Worm (Caenorhabditis elegans) whole organism, L2 larva: ENCODE measurements around the gene ragc-1.

Experiments
- C34F6.9 ChIP-seq: fragments of 150-350 bp; optimal IDR thresholded peaks from 2 replicates; lab custom pipeline; 2014; ENCODE audit warnings: missing biosample characterization, missing genetic modification characterization
- F13H6.1 ChIP-seq: sonication (generic microtip); optimal IDR thresholded peaks from 2 replicates; lab custom pipeline; 2016; ENCODE audit warnings: missing genetic modification characterization, missing compliant biosample characterization
- R02D3.7 ChIP-seq: fragments of 150-350 bp; optimal IDR thresholded peaks from 2 replicates; lab custom pipeline; 2014; ENCODE audit warnings: missing biosample characterization, missing genetic modification characterization
- Y55F3AM.14 ChIP-seq: fragments of 200-800 bp; sonication (Bioruptor generic); optimal IDR thresholded peaks from 2 replicates; lab custom pipeline; 2018; ENCODE audit warnings: mild to moderate bottlenecking, missing genetic modification characterization, missing compliant biosample characterization
- alr-1 ChIP-seq: fragments of 150-350 bp; optimal IDR thresholded peaks from 2 replicates; lab custom pipeline; 2014; ENCODE audit warnings: missing biosample characterization, missing genetic modification characterization
- ceh-16 ChIP-seq: fragments of 150-350 bp; optimal IDR thresholded peaks from 2 replicates; lab custom pipeline; 2014; ENCODE audit warnings: missing biosample characterization, missing genetic modification characterization
- ceh-82 ChIP-seq: fragments of 150-350 bp; optimal IDR thresholded peaks from 2 replicates; lab custom pipeline; 2014; ENCODE audit warnings: missing biosample characterization, missing genetic modification characterization
- crh-2 ChIP-seq: sonication (generic microtip); optimal IDR thresholded peaks from 2 replicates; lab custom pipeline; 2017; ENCODE audit warnings: missing biosample characterization, missing genetic modification characterization
- egl-27 ChIP-seq: sonication (generic microtip); optimal IDR thresholded peaks from 3 replicates; lab custom pipeline; 2017; ENCODE audit warnings: missing biosample characterization, missing genetic modification reagents, missing genetic modification characterization
- elt-1 ChIP-seq: fragments of 150-350 bp; optimal IDR thresholded peaks from 2 replicates; lab custom pipeline; 2014; ENCODE audit warnings: missing biosample characterization, missing genetic modification characterization
- elt-3 ChIP-seq: sonication (generic microtip); optimal IDR thresholded peaks from 2 replicates; lab custom pipeline; 2017; ENCODE audit warnings: missing biosample characterization, missing genetic modification characterization
- fos-1 ChIP-seq: fragments of 150-350 bp; optimal IDR thresholded peaks from 2 replicates; lab custom pipeline; 2014; ENCODE audit warnings: missing biosample characterization, missing genetic modification characterization
- gmeb-1 ChIP-seq: fragments of 150-350 bp; optimal IDR thresholded peaks from 2 replicates; lab custom pipeline; 2014; ENCODE audit warnings: missing biosample characterization, missing genetic modification characterization
- lin-13 ChIP-seq: fragments of 150-350 bp; optimal IDR thresholded peaks from 2 replicates; lab custom pipeline; 2014; ENCODE audit warnings: missing biosample characterization, missing genetic modification reagents, missing genetic modification characterization
- lin-39 ChIP-seq: fragments of 150-350 bp; optimal IDR thresholded peaks from 2 replicates; lab custom pipeline; 2014; ENCODE audit warnings: missing biosample characterization, missing genetic modification reagents, missing genetic modification characterization
- lsy-2 ChIP-seq, 2 experiments: fragments of 150-350 bp in 1 of 2; sonication (generic microtip) in 1 of 2; optimal IDR thresholded peaks; 2 replicates each; lab custom pipeline; 2014 to 2017; ENCODE audit warnings: missing biosample characterization in 2 of 2, missing genetic modification characterization in 2 of 2
- mab-5 ChIP-seq: fragments of 150-350 bp; optimal IDR thresholded peaks from 2 replicates; lab custom pipeline; 2014; ENCODE audit warnings: missing biosample characterization, missing genetic modification characterization
- mbf-1 ChIP-seq: sonication (generic microtip); optimal IDR thresholded peaks from 2 replicates; lab custom pipeline; 2017; ENCODE audit warnings: missing biosample characterization, missing genetic modification characterization
- mdl-1 ChIP-seq, 2 experiments: fragments of 150-350 bp in 1 of 2; sonication (generic microtip) in 1 of 2; optimal IDR thresholded peaks; 2 replicates each; lab custom pipeline; 2017; ENCODE audit warnings: missing biosample characterization in 2 of 2, missing genetic modification characterization in 2 of 2
- nhr-10 ChIP-seq: sonication (generic microtip); optimal IDR thresholded peaks from 2 replicates; lab custom pipeline; 2017; ENCODE audit warnings: missing biosample characterization, missing genetic modification characterization
- nhr-11 ChIP-seq: fragments of 150-350 bp; optimal IDR thresholded peaks from 2 replicates; lab custom pipeline; 2014; ENCODE audit warnings: missing biosample characterization, missing genetic modification characterization
- nhr-12 ChIP-seq: fragments of 150-350 bp; optimal IDR thresholded peaks from 2 replicates; lab custom pipeline; 2014; ENCODE audit warnings: missing biosample characterization, missing genetic modification characterization
- nhr-129 ChIP-seq: fragments of 150-350 bp; optimal IDR thresholded peaks from 2 replicates; lab custom pipeline; 2014; ENCODE audit warnings: missing biosample characterization, missing genetic modification characterization
- nhr-21 ChIP-seq: fragments of 150-350 bp; optimal IDR thresholded peaks from 2 replicates; lab custom pipeline; 2014; ENCODE audit warnings: missing biosample characterization, missing genetic modification characterization
- nhr-23 ChIP-seq: fragments of 150-350 bp; optimal IDR thresholded peaks from 2 replicates; lab custom pipeline; 2014; ENCODE audit warnings: missing biosample characterization, missing genetic modification reagents, missing genetic modification characterization
- nhr-237 ChIP-seq: fragments of 150-350 bp; optimal IDR thresholded peaks from 2 replicates; lab custom pipeline; 2014; ENCODE audit warnings: missing biosample characterization, missing genetic modification characterization
- nhr-25 ChIP-seq: fragments of 150-350 bp; sonication (generic microtip); optimal IDR thresholded peaks from 3 replicates; lab custom pipeline; 2014; ENCODE audit warnings: missing biosample characterization, missing genetic modification characterization
- peb-1 ChIP-seq: fragments of 150-350 bp; optimal IDR thresholded peaks from 2 replicates; lab custom pipeline; 2014; ENCODE audit warnings: missing biosample characterization, missing genetic modification characterization
- sem-4 ChIP-seq: fragments of 150-350 bp; optimal IDR thresholded peaks from 2 replicates; lab custom pipeline; 2014; ENCODE audit warnings: missing biosample characterization, missing genetic modification reagents, missing genetic modification characterization
- skn-1 ChIP-seq: sonication (generic microtip); optimal IDR thresholded peaks from 2 replicates; lab custom pipeline; 2017; ENCODE audit warnings: missing biosample characterization, missing genetic modification characterization
- sma-3 ChIP-seq: sonication (generic microtip); optimal IDR thresholded peaks from 2 replicates; lab custom pipeline; 2016; ENCODE audit warnings: missing genetic modification reagents, missing genetic modification characterization, missing compliant biosample characterization
- sma-9 ChIP-seq, 2 experiments: fragments of 150-350 bp in 1 of 2; sonication (generic microtip) in 1 of 2; optimal IDR thresholded peaks; 2 replicates each; lab custom pipeline; 2014 to 2016; ENCODE audit warnings: missing genetic modification characterization in 2 of 2, mild to moderate bottlenecking in 1 of 2, missing biosample characterization in 1 of 2, missing compliant biosample characterization in 1 of 2, missing genetic modification reagents in 1 of 2, moderate library complexity in 1 of 2
- snpc-4 ChIP-seq: fragments of 150-350 bp; optimal IDR thresholded peaks from 2 replicates; lab custom pipeline; 2014; ENCODE audit warnings: missing biosample characterization, missing genetic modification characterization
- unc-55 ChIP-seq: fragments of 150-350 bp; sonication (generic microtip); optimal IDR thresholded peaks from 3 replicates; lab custom pipeline; 2014; ENCODE audit warnings: missing biosample characterization, missing genetic modification reagents, missing genetic modification characterization
- unc-62 ChIP-seq: fragments of 150-350 bp; optimal IDR thresholded peaks from 2 replicates; lab custom pipeline; 2014; ENCODE audit warnings: missing biosample characterization, missing genetic modification reagents, missing genetic modification characterization
- zag-1 ChIP-seq: fragments of 150-350 bp; optimal IDR thresholded peaks from 2 replicates; lab custom pipeline; 2014; ENCODE audit warnings: missing biosample characterization, missing genetic modification characterization
- ztf-11 ChIP-seq: sonication (generic microtip); optimal IDR thresholded peaks from 2 replicates; lab custom pipeline; 2017; ENCODE audit warnings: missing biosample characterization, missing genetic modification characterization

ragc-1 gene

DNA sequence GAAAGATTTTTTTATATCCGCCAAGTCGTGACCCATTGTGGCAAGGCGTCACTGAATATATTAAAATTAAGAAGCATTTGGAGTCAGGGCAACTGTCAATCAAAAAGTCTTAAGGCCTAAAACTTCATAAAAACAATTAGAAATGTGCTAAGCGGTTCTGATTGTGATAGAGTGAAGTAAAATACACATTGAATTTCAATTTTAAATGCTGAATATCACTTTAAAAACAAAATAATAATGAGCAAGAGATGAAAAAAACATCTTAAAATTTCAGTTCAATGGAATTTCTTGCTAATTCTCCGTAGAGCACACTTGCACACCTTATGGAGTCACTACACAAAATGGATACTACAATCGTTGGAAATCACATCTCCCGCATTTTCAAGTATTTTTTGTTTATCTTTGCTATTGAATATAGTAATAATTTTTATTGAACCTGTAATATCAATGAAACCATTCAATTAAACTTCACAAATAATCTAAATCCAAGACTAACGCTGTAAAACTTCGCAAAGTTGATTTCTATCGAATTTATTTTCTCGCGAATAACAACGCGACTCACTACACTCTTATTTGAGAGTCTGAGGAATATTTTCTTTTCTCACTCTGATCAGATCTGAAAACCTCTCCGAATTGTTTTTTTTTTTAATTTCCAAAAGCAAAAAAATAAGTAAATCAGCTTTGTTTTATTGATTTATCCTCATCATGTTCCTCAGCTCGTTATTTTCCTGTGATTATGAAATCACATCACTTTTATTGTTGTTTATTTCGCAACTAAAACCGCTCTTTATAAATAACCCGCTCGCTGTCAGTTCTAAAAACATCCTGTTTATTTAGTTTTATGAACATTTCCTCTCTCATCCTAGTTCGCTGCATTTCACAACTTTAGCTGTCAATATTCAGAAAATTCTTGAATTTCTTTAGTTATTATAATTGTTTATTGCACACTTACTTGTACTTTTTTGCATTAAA lies 31.0 kb upstream of the ragc-1 start, which contains the start of gene mars-1:
Gene mars-1 (minus strand): TSS at position 51 of the 972 bp plus-strand sequence.
- TF ChIP-seq nhr-12 (tag; lab: Kevin White, UChicago), result no peak
- no peak for TF ChIP-seq elt-3
- TF ChIP-seq R02D3.7 (tag; lab: Kevin White, UChicago), result no peak
- no peak for TF ChIP-seq nhr-237 (tag; lab: Kevin White, UChicago)
- TF ChIP-seq ceh-16 (tag; lab: Kevin White, UChicago), result no peak
- peak; percentile 50 for TF ChIP-seq skn-1
- peak; percentile 17 for TF ChIP-seq fos-1 (tag; lab: Kevin White, UChicago)
- TF ChIP-seq lin-39, result no peak
- TF ChIP-seq elt-1 (tag; lab: Kevin White, UChicago), result no peak
- TF ChIP-seq lin-13 (GFP tag; lab: Kevin White, UChicago), result peak; percentile 53
- no peak for TF ChIP-seq unc-62
- TF ChIP-seq zag-1 (tag; lab: Kevin White, UChicago), result peak; percentile 10
- TF ChIP-seq crh-2 (tag; lab: Kevin White, UChicago), result peak; percentile 71
- no peak for TF ChIP-seq Y55F3AM.14 (GFP tag; lab: Kevin White, UChicago)
- TF ChIP-seq sma-3, result peak; percentile 84
- TF ChIP-seq sma-9 (GFP tag; optimal IDR thresholded peaks at IDR 0.05; lab: Kevin White, UChicago), result peak; percentile 61
- no peak for TF ChIP-seq sma-9 (tag; optimal IDR thresholded peaks at IDR 0.05; lab: Kevin White, UChicago)
- TF ChIP-seq ceh-82 (tag; lab: Kevin White, UChicago), result no peak
- peak; percentile 51 to 86 for TF ChIP-seq lsy-2 (tag; optimal IDR thresholded peaks at IDR 0.05; lab: Kevin White, UChicago)
- TF ChIP-seq alr-1 (tag; lab: Kevin White, UChicago), result no peak
- peak; percentile 93 for TF ChIP-seq C34F6.9 (tag; lab: Kevin White, UChicago)
- TF ChIP-seq nhr-129 (tag; lab: Kevin White, UChicago), result peak; percentile 80
- TF ChIP-seq nhr-25 (tag; lab: Kevin White, UChicago), result peak; percentile 49
- no peak for TF ChIP-seq sem-4
- no peak for TF ChIP-seq mdl-1 (tag; optimal IDR thresholded peaks at IDR 0.05; lab: Kevin White, UChicago)
- TF ChIP-seq F13H6.1 (tag; lab: Kevin White, UChicago), result peak; percentile 56
- no peak for TF ChIP-seq mab-5 (tag; lab: Kevin White, UChicago)
- TF ChIP-seq gmeb-1 (tag; lab: Kevin White, UChicago), result peak; percentile 48
- TF ChIP-seq peb-1 (tag; lab: Kevin White, UChicago), result no peak
- TF ChIP-seq unc-55 (GFP tag; lab: Kevin White, UChicago), result peak; percentile 80

DNA sequence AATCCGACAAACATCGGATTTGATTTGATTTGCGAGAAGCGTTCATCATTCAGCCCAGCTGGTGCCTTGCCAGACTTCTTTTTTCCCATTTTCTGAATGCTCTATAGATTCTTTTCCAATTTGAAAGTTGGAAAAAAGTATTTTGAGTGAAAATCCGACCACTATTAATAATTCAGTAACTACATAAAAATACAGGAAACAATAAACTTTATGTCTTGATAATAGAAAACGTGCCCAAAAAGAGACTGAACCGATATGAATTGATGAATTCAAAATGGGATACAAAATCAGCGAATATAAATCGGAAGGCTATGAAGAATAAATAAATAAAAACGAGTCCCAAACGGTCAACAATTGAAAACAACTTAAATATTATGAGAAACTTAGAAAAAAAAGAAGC lies 27.0 kb upstream of the ragc-1 start, which contains the start of gene F58B3.4:
Gene F58B3.4 (minus strand): TSS at position 101 of the 400 bp plus-strand sequence.
- TF ChIP-seq sma-9 (GFP tag; optimal IDR thresholded peaks at IDR 0.05; lab: Kevin White, UChicago) (no peak), sma-9 (tag; optimal IDR thresholded peaks at IDR 0.05; lab: Kevin White, UChicago) (no peak), ceh-82 (tag; lab: Kevin White, UChicago) (no peak), elt-3 (no peak), egl-27 (tag; lab: Kevin White, UChicago) (no peak), nhr-237 (tag; lab: Kevin White, UChicago) (no peak), nhr-12 (tag; lab: Kevin White, UChicago) (no peak), elt-1 (tag; lab: Kevin White, UChicago) (no peak), F13H6.1 (tag; lab: Kevin White, UChicago) (no peak), lin-39 (no peak), skn-1 (no peak), crh-2 (tag; lab: Kevin White, UChicago) (no peak), nhr-23 (tag; lab: Kevin White, UChicago) (no peak)

DNA sequence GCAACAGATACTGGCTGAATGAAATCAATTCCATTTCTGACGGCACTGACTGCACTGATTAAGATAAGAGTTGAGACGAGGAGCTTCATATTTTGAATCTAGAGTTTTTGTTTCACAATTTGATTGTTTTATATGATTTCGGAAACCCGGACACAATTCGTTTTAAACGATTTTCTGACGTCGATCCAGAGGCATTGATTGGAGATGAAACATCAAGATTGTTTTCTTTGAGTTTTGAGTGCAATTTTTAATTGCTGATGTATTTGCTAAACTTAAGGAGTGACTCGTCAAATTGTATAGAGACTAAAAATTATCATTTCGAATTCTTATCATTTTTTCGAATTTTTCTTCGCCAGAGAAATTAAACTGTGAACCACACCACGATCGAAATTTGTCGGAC lies 23.1 kb upstream of the ragc-1 start, which contains the start of gene lys-6:
Gene lys-6 (minus strand): TSS at position 101 of the 400 bp plus-strand sequence.
- TF ChIP-seq Y55F3AM.14 (GFP tag; lab: Kevin White, UChicago) (no peak), unc-62 (no peak), elt-3 (no peak), mab-5 (tag; lab: Kevin White, UChicago) (no peak), nhr-11 (tag; lab: Kevin White, UChicago) (no peak), ztf-11 (tag; lab: Kevin White, UChicago) (no peak), nhr-10 (no peak), zag-1 (tag; lab: Kevin White, UChicago) (no peak), mdl-1 (tag; optimal IDR thresholded peaks at IDR 0.05; lab: Kevin White, UChicago) (no peak), unc-55 (GFP tag; lab: Kevin White, UChicago) (no peak), snpc-4 (tag; lab: Kevin White, UChicago) (no peak), nhr-129 (tag; lab: Kevin White, UChicago) (no peak), sem-4 (no peak), alr-1 (tag; lab: Kevin White, UChicago) (no peak), nhr-237 (tag; lab: Kevin White, UChicago) (no peak), nhr-21 (tag; lab: Kevin White, UChicago) (no peak), mbf-1 (tag; lab: Kevin White, UChicago) (no peak), nhr-25 (tag; lab: Kevin White, UChicago) (no peak), sma-3 (no peak), ceh-82 (tag; lab: Kevin White, UChicago) (no peak)
